Worm (Caenorhabditis elegans): ENCODE measurements around the gene R12B2.8.

DNA sequence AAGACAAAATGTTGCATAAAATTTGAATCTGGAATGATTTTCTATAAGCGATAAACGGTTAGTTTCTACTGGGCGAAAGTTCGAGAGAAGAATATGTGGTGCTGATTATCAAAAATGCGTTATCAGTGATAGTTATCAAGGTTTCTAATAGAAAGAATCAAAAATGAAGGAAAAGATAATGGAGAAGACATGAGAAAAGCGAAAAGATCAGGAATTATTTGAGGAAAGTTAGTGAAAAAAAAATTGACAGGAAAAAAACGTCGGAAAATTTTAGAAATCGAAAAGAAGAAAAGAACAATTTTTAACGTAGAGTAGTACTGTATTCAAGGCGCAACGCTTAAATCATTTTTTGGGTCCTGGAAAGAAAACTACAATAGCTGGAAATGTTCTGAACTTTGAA lies 40.1 kb downstream of the R12B2.8 start, which contains the start of gene dnpp-1:
- TF ChIP-seq unc-62 (GFP tag; optimal IDR thresholded peaks at IDR 0.05 in 1 of 2), result no peak
- no peak for TF ChIP-seq unc-62 (tag; optimal IDR thresholded peaks at IDR 0.05)
- no peak for TF ChIP-seq lin-15B (tag; optimal IDR thresholded peaks at IDR 0.05)

Measured in whole organism, L4 larva.